Fruit fly (Drosophila melanogaster) whole organism, embryonic: ENCODE results near the gene CG12241.

Experiments
- Awh ChIP-seq: fragments of 200-800 bp; sonication (Bioruptor generic); IDR thresholded peaks from 2 replicates; pipeline ENCODE4, ENCODE4 v1.3.6; 2022; ENCODE audit warnings: missing biosample characterization, missing genetic modification characterization
- CG12299 ChIP-seq: fragments of 200-800 bp; sonication (Bioruptor generic); optimal IDR thresholded peaks from 2 replicates; lab custom pipeline; 2018; ENCODE audit warnings: missing biosample characterization, mild to moderate bottlenecking, missing genetic modification characterization
- CG12659 ChIP-seq: fragments of 200-800 bp; sonication (Bioruptor generic); optimal IDR thresholded peaks from 3 replicates; lab custom pipeline; 2017; ENCODE audit warnings: mild to moderate bottlenecking, missing biosample characterization, missing genetic modification reagents, missing genetic modification characterization
- CG16815 ChIP-seq: fragments of 200-800 bp; sonication (Bioruptor generic); optimal IDR thresholded peaks from 3 replicates; lab custom pipeline; 2017; ENCODE audit warnings: missing biosample characterization, mild to moderate bottlenecking, missing genetic modification characterization
- CG2120 ChIP-seq: fragments of 200-800 bp; sonication (Bioruptor generic); optimal IDR thresholded peaks from 3 replicates; lab custom pipeline; 2016; ENCODE audit warnings: missing biosample characterization, missing genetic modification characterization
- CG4707 ChIP-seq: fragments of 200-800 bp; sonication (Bioruptor generic); optimal IDR thresholded peaks from 2 replicates; lab custom pipeline; 2018; ENCODE audit warnings: missing biosample characterization, mild to moderate bottlenecking, missing genetic modification characterization, moderate library complexity
- CG4820 ChIP-seq: fragments of 200-800 bp; sonication (Bioruptor generic); optimal IDR thresholded peaks from 3 replicates; lab custom pipeline; 2016; ENCODE audit warnings: missing biosample characterization, missing genetic modification characterization
- CG5953 ChIP-seq: fragments of 200-800 bp; sonication (Bioruptor generic); IDR thresholded peaks from 2 replicates; pipeline ENCODE4 v1.3.6; 2022; ENCODE audit warnings: missing biosample characterization, missing genetic modification characterization
- CG6654 ChIP-seq: fragments of 200-800 bp; sonication (Bioruptor generic); optimal IDR thresholded peaks from 2 replicates; lab custom pipeline; 2017; ENCODE audit warnings: missing biosample characterization, mild to moderate bottlenecking, missing genetic modification characterization
- CG6813 ChIP-seq: fragments of 200-800 bp; sonication (Bioruptor generic); optimal IDR thresholded peaks from 2 replicates; lab custom pipeline; 2017; ENCODE audit warnings: missing biosample characterization, missing genetic modification characterization, mild to moderate bottlenecking, moderate library complexity, missing genetic modification reagents
- CG6854 ChIP-seq: fragments of 200-800 bp; sonication (Bioruptor generic); optimal IDR thresholded peaks from 3 replicates; lab custom pipeline; 2017; ENCODE audit warnings: missing biosample characterization, mild to moderate bottlenecking, missing genetic modification characterization
- CG7745 ChIP-seq: fragments of 200-800 bp; sonication (Bioruptor generic); optimal IDR thresholded peaks from 2 replicates; lab custom pipeline; 2018; ENCODE audit warnings: missing biosample characterization, mild to moderate bottlenecking, missing genetic modification characterization, moderate library complexity
- CG8388 ChIP-seq: fragments of 200-800 bp; sonication (Bioruptor generic); optimal IDR thresholded peaks from 2 replicates; lab custom pipeline; 2019; ENCODE audit warnings: missing biosample characterization, mild to moderate bottlenecking, missing genetic modification characterization, moderate library complexity
- CG8924 ChIP-seq: fragments of 200-800 bp; optimal IDR thresholded peaks from 3 replicates; lab custom pipeline; 2019; ENCODE audit warnings: missing biosample characterization, mild to moderate bottlenecking, missing genetic modification characterization, moderate library complexity
- CG9215 ChIP-seq: fragments of 200-800 bp; sonication (Bioruptor generic); IDR thresholded peaks from 2 replicates; pipeline ENCODE4 v1.3.6; 2022; ENCODE audit warnings: missing biosample characterization, missing genetic modification characterization
- CoRest ChIP-seq: fragments of 200-800 bp; sonication (Bioruptor generic); optimal IDR thresholded peaks from 3 replicates; lab custom pipeline; 2018; ENCODE audit warnings: missing biosample characterization, mild to moderate bottlenecking, missing genetic modification characterization, moderate library complexity
- E2f2 ChIP-seq: fragments of 200-800 bp; sonication (Bioruptor generic); IDR thresholded peaks from 2 replicates; pipeline ENCODE4 v1.3.6; 2022; ENCODE audit warnings: missing biosample characterization, missing genetic modification characterization
- Fer2 ChIP-seq: fragments of 200-800 bp; sonication (Bioruptor generic); optimal IDR thresholded peaks from 2 replicates; lab custom pipeline; 2018; ENCODE audit warnings: missing biosample characterization, mild to moderate bottlenecking, missing genetic modification characterization, moderate library complexity
- Max ChIP-seq: fragments of 200-800 bp; sonication (Bioruptor generic); optimal IDR thresholded peaks from 2 replicates; lab custom pipeline; 2016; ENCODE audit warnings: missing biosample characterization, mild to moderate bottlenecking, missing genetic modification characterization
- Med ChIP-seq: fragments of 200-800 bp; sonication (Bioruptor generic); peaks from one replicate; lab custom pipeline; 2016; ENCODE audit warnings: missing biosample characterization, missing genetic modification characterization, mild to moderate bottlenecking, inconsistent platforms, moderate library complexity
- Nf-YB ChIP-seq: fragments of 200-800 bp; sonication (Bioruptor generic); optimal IDR thresholded peaks from 3 replicates; lab custom pipeline; 2019; ENCODE audit warnings: missing biosample characterization, mild to moderate bottlenecking, missing genetic modification characterization, moderate library complexity
- Poxn ChIP-seq: fragments of 200-800 bp; sonication (Bioruptor generic); IDR thresholded peaks from 2 replicates; pipeline ENCODE4 v1.3.6; 2022; ENCODE audit warnings: missing biosample characterization, missing genetic modification characterization
- bigmax ChIP-seq: fragments of 200-800 bp; sonication (Bioruptor generic); optimal IDR thresholded peaks from 2 replicates; lab custom pipeline; 2018; ENCODE audit warnings: missing biosample characterization, mild to moderate bottlenecking, missing genetic modification characterization
- ci ChIP-seq: fragments of 200-800 bp; sonication (Bioruptor generic); IDR thresholded peaks from 3 replicates; pipeline ENCODE4 v1.3.6; 2022; ENCODE audit warnings: missing biosample characterization, missing genetic modification characterization
- croc ChIP-seq: fragments of 200-800 bp; sonication (Bioruptor generic); conservative IDR thresholded peaks from 3 replicates; pipeline ENCODE4 v1.3.6; 2022; ENCODE audit warnings: missing biosample characterization, missing genetic modification characterization
- crol ChIP-seq: fragments of 200-800 bp; sonication (Bioruptor generic); IDR thresholded peaks from 2 replicates; pipeline ENCODE4 v1.3.6; 2022; ENCODE audit warnings: missing biosample characterization, missing genetic modification characterization
- crp ChIP-seq, 2 experiments: fragments of 200-800 bp; sonication (Bioruptor generic); optimal IDR thresholded peaks; 2 replicates in 1 of 2; 3 replicates in 1 of 2; lab custom pipeline; 2017; ENCODE audit warnings: missing biosample characterization in 2 of 2, missing genetic modification characterization in 2 of 2, mild to moderate bottlenecking in 1 of 2, moderate library complexity in 1 of 2
- dysf ChIP-seq: fragments of 200-800 bp; sonication (Bioruptor generic); IDR thresholded peaks from 3 replicates; pipeline ENCODE4 v1.3.6; 2022; ENCODE audit warnings: missing biosample characterization, missing genetic modification characterization
- jigr1 ChIP-seq: fragments of 200-800 bp; sonication (Bioruptor generic); IDR thresholded peaks from 3 replicates; pipeline ENCODE4 v1.3.6; 2022; ENCODE audit warnings: missing biosample characterization, missing genetic modification characterization
- jumu ChIP-seq: fragments of 200-800 bp; sonication (Bioruptor generic); optimal IDR thresholded peaks from 3 replicates; lab custom pipeline; 2016; ENCODE audit warnings: missing biosample characterization, missing genetic modification characterization
- kay ChIP-seq: fragments of 200-800 bp; sonication (Bioruptor generic); optimal IDR thresholded peaks from 2 replicates; lab custom pipeline; 2016; ENCODE audit warnings: missing biosample characterization, missing genetic modification characterization
- lab ChIP-seq: fragments of 200-800 bp; sonication (Bioruptor generic); optimal IDR thresholded peaks from 3 replicates; lab custom pipeline; 2017; ENCODE audit warnings: missing biosample characterization, missing genetic modification characterization, mild to moderate bottlenecking, moderate library complexity, missing genetic modification reagents
- lola ChIP-seq, 3 experiments: fragments of >200 bp in 2 of 3; fragments of 200-800 bp in 1 of 3; sonication (Bioruptor generic) in 1 of 3; optimal IDR thresholded peaks; 2 replicates each; lab custom pipeline; 2017 to 2019; ENCODE audit warnings: missing biosample characterization in 3 of 3, missing genetic modification characterization in 3 of 3, mild to moderate bottlenecking in 1 of 3, moderate library complexity in 1 of 3
- mam ChIP-seq: fragments of 200-800 bp; sonication (Bioruptor generic); optimal IDR thresholded peaks from 3 replicates; lab custom pipeline; 2016; ENCODE audit warnings: missing biosample characterization, missing genetic modification characterization
- rib ChIP-seq: fragments of 200-800 bp; sonication (Bioruptor generic); IDR thresholded peaks from 2 replicates; pipeline ENCODE4 v1.3.6; 2022; ENCODE audit warnings: missing biosample characterization, missing genetic modification characterization
- ro ChIP-seq: fragments of 200-800 bp; sonication (Bioruptor generic); IDR thresholded peaks from 2 replicates; pipeline ENCODE4 v1.3.6; 2022; ENCODE audit warnings: missing biosample characterization, missing genetic modification characterization
- wdn ChIP-seq: fragments of 200-800 bp; sonication (Bioruptor generic); IDR thresholded peaks from 2 replicates; pipeline ENCODE4 v1.3.6; 2022; ENCODE audit warnings: missing biosample characterization, missing genetic modification characterization
- zf30C ChIP-seq: fragments of 200-800 bp; sonication (Bioruptor generic); optimal IDR thresholded peaks from 3 replicates; lab custom pipeline; 2018; ENCODE audit warnings: missing biosample characterization, mild to moderate bottlenecking, missing genetic modification characterization

Gene CG12241

DNA sequence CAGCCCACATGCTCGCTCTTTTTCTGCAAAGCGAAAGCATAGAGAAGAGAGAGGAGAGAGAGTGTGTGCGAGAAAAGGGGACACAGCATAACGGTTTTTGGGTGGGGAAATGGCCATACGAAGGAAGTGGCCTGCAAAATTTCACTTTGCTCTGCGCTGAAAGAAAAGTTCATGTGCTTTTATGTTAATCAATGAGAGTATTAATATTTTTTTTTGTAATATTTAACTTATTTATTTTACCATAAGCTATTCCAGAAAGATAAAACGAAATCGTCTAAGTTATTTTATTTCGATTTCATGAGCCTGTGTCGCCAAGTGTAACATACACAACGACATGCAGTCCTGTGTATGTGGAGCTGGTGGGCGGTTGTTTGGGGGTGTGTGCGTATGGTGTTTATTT lies 31.4 kb downstream of the CG12241 start (continued):
- 0 out of 3 replicates have a peak, but pooled peaks have one; percentile 21 for TF ChIP-seq croc (GFP tag; lab: Robert Waterston, UW)
- TF ChIP-seq Med (GFP tag; lab: Kevin White, UChicago), result peak; percentile 77
- peak; percentile 67 for TF ChIP-seq CG8924 (tag; lab: Kevin White, UChicago)
- peak; percentile 59 for TF ChIP-seq CG6854
- peak; percentile 43; the same call in 1 of the 2 replicates for TF ChIP-seq Poxn (GFP tag; lab: Robert Waterston, UW)
- TF ChIP-seq Nf-YB (GFP tag; lab: Kevin White, UChicago), result no peak
- TF ChIP-seq ro (GFP tag; lab: Robert Waterston, UW), result no peak
- TF ChIP-seq jumu (GFP tag; lab: Kevin White, UChicago), result no peak
- peak; percentile 29 for TF ChIP-seq Fer2 (tag; lab: Kevin White, UChicago)
- TF ChIP-seq bigmax (GFP tag; lab: Kevin White, UChicago), result no peak
- peak; percentile 32 for TF ChIP-seq kay (GFP tag; lab: Kevin White, UChicago)
- peak in 1 of 2 experiments; percentile 2 for TF ChIP-seq crp (GFP tag; optimal IDR thresholded peaks at IDR 0.05; lab: Kevin White, UChicago)
- no peak for TF ChIP-seq CoRest (tag; lab: Kevin White, UChicago)
- peak; percentile 57 for TF ChIP-seq zf30C (GFP tag; lab: Kevin White, UChicago)
- peak; percentile 26; the same call in 1 of the 3 replicates for TF ChIP-seq jigr1 (GFP tag; lab: Robert Waterston, UW)
- peak; percentile 81 for TF ChIP-seq CG2120 (GFP tag; lab: Kevin White, UChicago)
- TF ChIP-seq ci (GFP tag; lab: Robert Waterston, UW), result peak; percentile 75; the same call in 2 of the 3 replicates
- TF ChIP-seq CG8388 (GFP tag; lab: Kevin White, UChicago), result peak; percentile 54
- TF ChIP-seq CG9215, result peak; percentile 70
- TF ChIP-seq lab (GFP tag; lab: Kevin White, UChicago), result peak; percentile 92
- TF ChIP-seq CG5953 (GFP tag; lab: Robert Waterston, UW), result peak; percentile 54; the same call in 1 of the 2 replicates
- TF ChIP-seq lola (GFP tag; optimal IDR thresholded peaks at IDR 0.05; lab: Kevin White, UChicago), result peak in 1 of 3 experiments; percentile 3
- TF ChIP-seq CG16815 (GFP tag; lab: Kevin White, UChicago), result peak; percentile 28
- TF ChIP-seq E2f2, result peak; percentile 51
- peak; percentile 0 for TF ChIP-seq mam (GFP tag; lab: Kevin White, UChicago)
- peak; percentile 82 for TF ChIP-seq dysf (GFP tag; lab: Robert Waterston, UW)
- peak; percentile 46; the same call in 1 of the 2 replicates for TF ChIP-seq rib (GFP tag; lab: Robert Waterston, UW)
- TF ChIP-seq CG7745, result no peak
- peak; percentile 71 for TF ChIP-seq CG12299
- TF ChIP-seq Awh (GFP tag; lab: Robert Waterston, UW), result no peak; the same call in 1 of the 2 replicates
- no peak for TF ChIP-seq Max (GFP tag; lab: Kevin White, UChicago)
- TF ChIP-seq CG12659 (GFP tag; lab: Kevin White, UChicago), result peak; percentile 66
- no peak for TF ChIP-seq CG6654 (GFP tag; lab: Kevin White, UChicago)
- TF ChIP-seq CG6813, result peak; percentile 66
- TF ChIP-seq crol (GFP tag; lab: Robert Waterston, UW), result no peak
- no peak for TF ChIP-seq CG4820 (GFP tag; lab: Kevin White, UChicago)
- TF ChIP-seq wdn, result peak; percentile 64; the same call in 1 of the 2 replicates
- TF ChIP-seq CG4707 (GFP tag; lab: Kevin White, UChicago), result peak; percentile 4
